Worm (Caenorhabditis elegans) whole organism, early embryonic: Measurements from ENCODE around the gene acer-1.

Source experiments
- B0310.2 ChIP-seq: sonication (generic microtip); optimal IDR thresholded peaks from 2 replicates; lab custom pipeline; 2016; ENCODE audit warnings: mild to moderate bottlenecking, missing genetic modification characterization, missing compliant biosample characterization
- ama-1 ChIP-seq: fragments of 150-350 bp; optimal IDR thresholded peaks from 2 replicates; lab custom pipeline; 2014
- ets-7 ChIP-seq: sonication (generic microtip); optimal IDR thresholded peaks from 2 replicates; lab custom pipeline; 2016; ENCODE audit warnings: missing genotype, missing genetic modification characterization, missing compliant biosample characterization
- flt-1 ChIP-seq: fragments of 200-800 bp; sonication (Bioruptor generic); IDR thresholded peaks from 2 replicates; pipeline ENCODE4 v1.3.6; 2022; ENCODE audit warnings: missing genetic modification characterization, missing compliant biosample characterization
- hmbx-1 ChIP-seq: sonication (generic microtip); optimal IDR thresholded peaks from 2 replicates; lab custom pipeline; 2016; ENCODE audit warnings: mild to moderate bottlenecking, missing genetic modification characterization, missing compliant biosample characterization
- hmg-4 ChIP-seq: fragments of 200-800 bp; sonication (Bioruptor generic); optimal IDR thresholded peaks from 2 replicates; lab custom pipeline; 2018; ENCODE audit warnings: mild to moderate bottlenecking, missing genetic modification characterization, missing compliant biosample characterization
- sea-1 ChIP-seq: fragments of 200-800 bp; sonication (Bioruptor generic); conservative IDR thresholded peaks from 2 replicates; pipeline ENCODE4 v1.3.6; 2022; ENCODE audit warnings: missing genetic modification characterization, missing compliant biosample characterization
- tbx-11 ChIP-seq: fragments of 200-800 bp; sonication (Bioruptor generic); IDR thresholded peaks from 2 replicates; pipeline ENCODE4 v1.3.6; 2022; ENCODE audit warnings: missing genetic modification characterization, missing compliant biosample characterization
- tbx-37 ChIP-seq: fragments of 200-800 bp; sonication (Bioruptor generic); conservative IDR thresholded peaks from 2 replicates; pipeline ENCODE4 v1.3.6; 2022; ENCODE audit warnings: missing genetic modification reagents, missing genetic modification characterization, missing compliant biosample characterization
- tra-4 ChIP-seq: sonication (generic microtip); optimal IDR thresholded peaks from 2 replicates; lab custom pipeline; 2017; ENCODE audit warnings: missing genetic modification characterization, missing compliant biosample characterization

ce11 chrII:6889580-6889922, 649 bp downstream of the acer-1 start:
- no peak for TF ChIP-seq flt-1
- TF ChIP-seq hmg-4, result no peak
- TF ChIP-seq ama-1, result no peak
- no peak for TF ChIP-seq tbx-11
- no peak for TF ChIP-seq ets-7
- no peak for TF ChIP-seq tra-4 (tag; lab: Kevin White, UChicago)
- no peak for TF ChIP-seq hmbx-1 (tag; lab: Kevin White, UChicago)
- TF ChIP-seq tbx-37 (GFP tag; lab: Robert Waterston, UW), result no peak
- TF ChIP-seq sea-1, result no peak
- no peak for TF ChIP-seq B0310.2 (tag; lab: Kevin White, UChicago)
